Fruit fly (Drosophila melanogaster) whole organism, embryonic: ENCODE data around the gene Uba4.

Experiments
- CG10543 ChIP-seq: fragments of 200-800 bp; sonication (Bioruptor generic); optimal IDR thresholded peaks from 3 replicates; lab custom pipeline; 2017; ENCODE audit warnings: missing biosample characterization, mild to moderate bottlenecking, missing genetic modification characterization, moderate library complexity
- CG11504 ChIP-seq: fragments of 200-800 bp; sonication (Bioruptor generic); optimal IDR thresholded peaks from 3 replicates; lab custom pipeline; 2019; ENCODE audit warnings: missing biosample characterization, mild to moderate bottlenecking, missing genetic modification characterization, moderate library complexity
- CG12769 ChIP-seq: fragments of 200-800 bp; sonication (Bioruptor generic); optimal IDR thresholded peaks from 2 replicates; lab custom pipeline; 2019; ENCODE audit warnings: missing biosample characterization, mild to moderate bottlenecking, missing genetic modification characterization, moderate library complexity
- CG12942 ChIP-seq: fragments of 200-800 bp; sonication (Bioruptor generic); optimal IDR thresholded peaks from 3 replicates; lab custom pipeline; 2016; ENCODE audit warnings: missing biosample characterization, missing genetic modification characterization
- CG14860 ChIP-seq: fragments of 200-800 bp; sonication (Bioruptor generic); IDR thresholded peaks from 3 replicates; pipeline ENCODE4 v1.3.6; 2022; ENCODE audit warnings: missing biosample characterization, missing genetic modification characterization; ENCODE audit not compliant: partially characterized antibody
- CG16863 ChIP-seq: fragments of 200-800 bp; sonication (Bioruptor generic); optimal IDR thresholded peaks from 3 replicates; lab custom pipeline; 2016; ENCODE audit warnings: missing biosample characterization, missing genetic modification characterization
- CG1792 ChIP-seq: fragments of 200-800 bp; sonication (Bioruptor generic); optimal IDR thresholded peaks from 2 replicates; lab custom pipeline; 2016; ENCODE audit warnings: missing biosample characterization, missing genetic modification characterization
- CG18011 ChIP-seq: fragments of 200-800 bp; sonication (Bioruptor generic); optimal IDR thresholded peaks from 2 replicates; lab custom pipeline; 2017; ENCODE audit warnings: missing biosample characterization, missing genetic modification characterization, mild to moderate bottlenecking, moderate library complexity, missing genotype
- CG18764 ChIP-seq: fragments of 200-800 bp; sonication (Bioruptor generic); optimal IDR thresholded peaks from 3 replicates; lab custom pipeline; 2016; ENCODE audit warnings: missing biosample characterization, missing genetic modification characterization
- CG30403 ChIP-seq: fragments of 200-800 bp; sonication (Bioruptor generic); optimal IDR thresholded peaks from 3 replicates; lab custom pipeline; 2016; ENCODE audit warnings: missing biosample characterization, missing genetic modification characterization
- CG31224 ChIP-seq: fragments of 200-800 bp; sonication (Bioruptor generic); IDR thresholded peaks from 2 replicates; pipeline ENCODE4 v1.3.6; 2022; ENCODE audit warnings: missing biosample characterization, missing genetic modification characterization
- CG3995 ChIP-seq: fragments of 200-800 bp; sonication (Bioruptor generic); optimal IDR thresholded peaks from 3 replicates; lab custom pipeline; 2016; ENCODE audit warnings: missing biosample characterization, missing genetic modification characterization
- CG4707 ChIP-seq: fragments of 200-800 bp; sonication (Bioruptor generic); optimal IDR thresholded peaks from 2 replicates; lab custom pipeline; 2018; ENCODE audit warnings: missing biosample characterization, mild to moderate bottlenecking, missing genetic modification characterization, moderate library complexity
- CG6272 ChIP-seq: fragments of 200-800 bp; sonication (Bioruptor generic); IDR thresholded peaks from 2 replicates; pipeline ENCODE4 v1.3.6; 2022; ENCODE audit warnings: missing biosample characterization, missing genetic modification characterization
- CG7271 ChIP-seq: fragments of 200-800 bp; sonication (Bioruptor generic); optimal IDR thresholded peaks from 2 replicates; lab custom pipeline; 2018; ENCODE audit warnings: missing biosample characterization, mild to moderate bottlenecking, missing genetic modification characterization, moderate library complexity
- CG8359 ChIP-seq: fragments of 200-800 bp; sonication (Bioruptor generic); optimal IDR thresholded peaks from 2 replicates; lab custom pipeline; 2017; ENCODE audit warnings: missing biosample characterization, mild to moderate bottlenecking, missing genetic modification characterization, borderline replicate concordance
- CG8765 ChIP-seq: fragments of 200-800 bp; sonication (Bioruptor generic); IDR thresholded peaks from 2 replicates; pipeline ENCODE4 v1.3.6; 2022; ENCODE audit warnings: missing biosample characterization, missing genetic modification characterization
- Dad ChIP-seq: fragments of 200-800 bp; sonication (Bioruptor generic); optimal IDR thresholded peaks from 3 replicates; lab custom pipeline; 2016; ENCODE audit warnings: missing biosample characterization, missing genetic modification characterization
- Gug ChIP-seq: fragments of 200-800 bp; sonication (Bioruptor generic); IDR thresholded peaks from 4 replicates; pipeline ENCODE4 v1.3.6; 2022; ENCODE audit warnings: missing biosample characterization, missing genetic modification characterization
- H2.0 ChIP-seq: fragments of 200-800 bp; sonication (Bioruptor generic); IDR thresholded peaks from 2 replicates; pipeline ENCODE4 v1.3.6; 2022; ENCODE audit warnings: missing biosample characterization, missing genetic modification characterization
- MBD-R2 ChIP-seq: fragments of 200-800 bp; sonication (Bioruptor generic); IDR thresholded peaks from 2 replicates; pipeline ENCODE4 v1.3.6; 2022; ENCODE audit warnings: missing biosample characterization, missing genetic modification characterization
- Nf-YB ChIP-seq: fragments of 200-800 bp; sonication (Bioruptor generic); optimal IDR thresholded peaks from 3 replicates; lab custom pipeline; 2019; ENCODE audit warnings: missing biosample characterization, mild to moderate bottlenecking, missing genetic modification characterization, moderate library complexity
- Rfx ChIP-seq: fragments of 200-800 bp; sonication (Bioruptor generic); IDR thresholded peaks from 2 replicates; pipeline ENCODE4 v1.3.6; 2022; ENCODE audit warnings: missing biosample characterization, missing genetic modification characterization
- Rx ChIP-seq: fragments of 200-800 bp; sonication (Bioruptor generic); IDR thresholded peaks from 2 replicates; pipeline ENCODE4 v1.3.6; 2022; ENCODE audit warnings: missing biosample characterization, missing genetic modification characterization
- Spps ChIP-seq: fragments of 200-800 bp; sonication (Bioruptor generic); optimal IDR thresholded peaks from 2 replicates; lab custom pipeline; 2018; ENCODE audit warnings: missing biosample characterization, mild to moderate bottlenecking, missing genetic modification characterization
- YL-1 ChIP-seq: fragments of 200-800 bp; sonication (Bioruptor generic); optimal IDR thresholded peaks from 3 replicates; lab custom pipeline; 2017; ENCODE audit warnings: missing biosample characterization, mild to moderate bottlenecking, missing genetic modification characterization
- amos ChIP-seq: fragments of 200-800 bp; sonication (Bioruptor generic); IDR thresholded peaks from 2 replicates; pipeline ENCODE4 v1.3.6; 2022; ENCODE audit warnings: missing biosample characterization, missing genetic modification characterization; ENCODE audit not compliant: partially characterized antibody
- btn ChIP-seq: fragments of 200-800 bp; sonication (Bioruptor generic); optimal IDR thresholded peaks from 2 replicates; lab custom pipeline; 2016; ENCODE audit warnings: missing biosample characterization, missing genetic modification characterization
- cato ChIP-seq: fragments of 200-800 bp; sonication (Bioruptor generic); optimal IDR thresholded peaks from 2 replicates; lab custom pipeline; 2016; ENCODE audit warnings: missing biosample characterization, missing genetic modification characterization, borderline replicate concordance
- ci ChIP-seq: fragments of 200-800 bp; sonication (Bioruptor generic); IDR thresholded peaks from 3 replicates; pipeline ENCODE4 v1.3.6; 2022; ENCODE audit warnings: missing biosample characterization, missing genetic modification characterization
- crp ChIP-seq, 2 experiments: fragments of 200-800 bp; sonication (Bioruptor generic); optimal IDR thresholded peaks; 2 replicates in 1 of 2; 3 replicates in 1 of 2; lab custom pipeline; 2017; ENCODE audit warnings: missing biosample characterization in 2 of 2, missing genetic modification characterization in 2 of 2, mild to moderate bottlenecking in 1 of 2, moderate library complexity in 1 of 2
- dimm ChIP-seq: fragments of 200-800 bp; sonication (Bioruptor generic); IDR thresholded peaks from 2 replicates; pipeline ENCODE4 v1.3.6; 2022; ENCODE audit warnings: missing biosample characterization, missing genetic modification characterization
- disco-r ChIP-seq: fragments of 200-800 bp; sonication (Bioruptor generic); optimal IDR thresholded peaks from 2 replicates; lab custom pipeline; 2016; ENCODE audit warnings: missing biosample characterization, missing genetic modification characterization
- en ChIP-seq: fragments of 200-800 bp; sonication (Bioruptor generic); optimal IDR thresholded peaks from 2 replicates; lab custom pipeline; 2016; ENCODE audit warnings: missing biosample characterization, missing genetic modification characterization
- fd64A ChIP-seq: fragments of 200-800 bp; sonication (Bioruptor generic); optimal IDR thresholded peaks from 3 replicates; lab custom pipeline; 2018; ENCODE audit warnings: missing biosample characterization, mild to moderate bottlenecking, missing genetic modification characterization
- fu2 ChIP-seq: fragments of 200-800 bp; sonication (Bioruptor generic); optimal IDR thresholded peaks from 2 replicates; lab custom pipeline; 2016; ENCODE audit warnings: missing biosample characterization, missing genetic modification characterization
- gce ChIP-seq: fragments of 200-800 bp; sonication (Bioruptor generic); IDR thresholded peaks from 3 replicates; pipeline ENCODE4 v1.3.6; 2022; ENCODE audit warnings: missing biosample characterization, missing genetic modification characterization
- gro ChIP-seq: fragments of 200-800 bp; sonication (Bioruptor generic); optimal IDR thresholded peaks from 2 replicates; lab custom pipeline; 2016; ENCODE audit warnings: missing biosample characterization, missing genetic modification characterization
- klu ChIP-seq: fragments of 200-800 bp; sonication (Bioruptor generic); IDR thresholded peaks from 2 replicates; pipeline ENCODE4 v1.3.6; 2022; ENCODE audit warnings: missing biosample characterization, missing genetic modification characterization
- maf-S ChIP-seq: fragments of 200-800 bp; sonication (Bioruptor generic); optimal IDR thresholded peaks from 2 replicates; lab custom pipeline; 2016; ENCODE audit warnings: missing biosample characterization, missing genetic modification characterization
- mirr ChIP-seq: fragments of 200-800 bp; sonication (Bioruptor generic); optimal IDR thresholded peaks from 3 replicates; lab custom pipeline; 2018; ENCODE audit warnings: missing biosample characterization, mild to moderate bottlenecking, missing genetic modification characterization
- mld ChIP-seq: fragments of 200-800 bp; sonication (Bioruptor generic); IDR thresholded peaks from 3 replicates; pipeline ENCODE4 v1.3.6; 2022; ENCODE audit warnings: missing biosample characterization, missing genetic modification characterization; ENCODE audit not compliant: partially characterized antibody
- oc ChIP-seq: fragments of 200-800 bp; sonication (Bioruptor generic); optimal IDR thresholded peaks from 2 replicates; lab custom pipeline; 2018; ENCODE audit warnings: missing biosample characterization, mild to moderate bottlenecking, missing genetic modification characterization, moderate library complexity
- pb ChIP-seq: fragments of 200-800 bp; sonication (Bioruptor generic); optimal IDR thresholded peaks from 3 replicates; lab custom pipeline; 2016; ENCODE audit warnings: missing biosample characterization, missing genetic modification characterization
- pita ChIP-seq: fragments of 200-800 bp; sonication (Bioruptor generic); optimal IDR thresholded peaks from 2 replicates; lab custom pipeline; 2017; ENCODE audit warnings: missing biosample characterization, mild to moderate bottlenecking, missing genetic modification characterization
- pros ChIP-seq: fragments of 200-800 bp; sonication (Bioruptor generic); optimal IDR thresholded peaks from 3 replicates; lab custom pipeline; 2019; ENCODE audit warnings: missing biosample characterization, mild to moderate bottlenecking, missing genetic modification characterization, moderate library complexity
- run ChIP-seq: fragments of 200-800 bp; sonication (Bioruptor generic); optimal IDR thresholded peaks from 3 replicates; lab custom pipeline; 2018; ENCODE audit warnings: missing biosample characterization, mild to moderate bottlenecking, missing genetic modification characterization
- seq ChIP-seq: fragments of 200-800 bp; sonication (Bioruptor generic); IDR thresholded peaks from 2 replicates; pipeline ENCODE4 v1.3.6; 2022; ENCODE audit warnings: missing biosample characterization, missing genetic modification characterization
- slbo ChIP-seq: fragments of 200-800 bp; sonication (Bioruptor generic); IDR thresholded peaks from 2 replicates; pipeline ENCODE4 v1.3.6; 2022; ENCODE audit warnings: missing biosample characterization, missing genetic modification characterization
- slou ChIP-seq: fragments of 200-800 bp; sonication (Bioruptor generic); optimal IDR thresholded peaks from 3 replicates; lab custom pipeline; 2016; ENCODE audit warnings: missing biosample characterization, missing genetic modification characterization
- so ChIP-seq: fragments of 200-800 bp; sonication (Bioruptor generic); IDR thresholded peaks from 3 replicates; pipeline ENCODE4 v1.3.6; 2022; ENCODE audit warnings: missing biosample characterization, missing genetic modification characterization
- tna ChIP-seq: fragments of 200-800 bp; sonication (Bioruptor generic); IDR thresholded peaks from 2 replicates; pipeline ENCODE4 v1.3.6; 2022; ENCODE audit warnings: missing biosample characterization, missing genetic modification characterization; ENCODE audit not compliant: partially characterized antibody

Gene Uba4

DNA sequence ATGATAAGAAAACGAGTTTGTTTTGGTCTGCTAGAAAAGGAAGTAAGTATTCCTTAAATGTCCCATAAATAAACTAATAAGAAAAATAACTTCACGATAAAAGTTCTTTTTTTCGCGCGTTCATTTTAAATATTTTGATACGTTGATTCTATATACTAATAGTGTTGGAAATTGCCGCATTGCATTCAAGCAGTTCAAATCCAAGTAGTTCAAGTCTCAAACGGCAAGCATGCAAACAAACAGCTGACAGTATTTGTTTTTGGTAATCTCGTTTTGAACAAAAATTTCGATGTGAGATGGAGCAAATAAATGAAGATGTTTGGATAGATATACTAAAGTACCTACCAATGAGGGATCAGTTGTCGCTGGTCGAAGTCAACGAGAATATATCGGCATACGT, 28.5 kb upstream of the Uba4 start, which contains the start of gene CG13088 (continued):
- TF ChIP-seq slbo (peak; percentile 60; the same call in 1 of the 2 replicates), mirr (GFP tag; lab: Kevin White, UChicago) (no peak), CG14860 (no peak), pb (no peak), Nf-YB (GFP tag; lab: Kevin White, UChicago) (no peak), CG18764 (GFP tag; lab: Kevin White, UChicago) (no peak), Gug (no peak), slou (GFP tag; lab: Kevin White, UChicago) (no peak), cato (GFP tag; lab: Kevin White, UChicago) (no peak), tna (GFP tag; lab: Robert Waterston, UW) (no peak), CG18011 (GFP tag; lab: Kevin White, UChicago) (no peak), amos (GFP tag; lab: Robert Waterston, UW) (peak; percentile 17; the same call in 1 of the 2 replicates), CG7271 (tag; lab: Kevin White, UChicago) (no peak), CG11504 (no peak), so (GFP tag; lab: Robert Waterston, UW) (no peak), crp (GFP tag; optimal IDR thresholded peaks at IDR 0.05; lab: Kevin White, UChicago) (peak; percentile 69 to 95), H2.0 (no peak), CG31224 (no peak), dimm (GFP tag; lab: Robert Waterston, UW) (no peak), maf-S (peak; percentile 28), CG8359 (no peak), run (tag; lab: Kevin White, UChicago) (no peak), CG6272 (GFP tag; lab: Robert Waterston, UW) (no peak), en (GFP tag; lab: Kevin White, UChicago) (no peak), CG1792 (peak; percentile 6), CG4707 (no peak), CG3995 (GFP tag; lab: Kevin White, UChicago) (peak; percentile 87), YL-1 (GFP tag; lab: Kevin White, UChicago) (peak; percentile 3), klu (GFP tag; lab: Robert Waterston, UW) (no peak), CG30403 (GFP tag; lab: Kevin White, UChicago) (peak; percentile 29), Spps (tag; lab: Kevin White, UChicago) (no peak), gro (peak; percentile 73), fd64A (GFP tag; lab: Kevin White, UChicago) (no peak), Rfx (GFP tag; lab: Robert Waterston, UW) (no peak; the same call in none of the 2 replicates), pita (GFP tag; lab: Kevin White, UChicago) (no peak), CG16863 (GFP tag; lab: Kevin White, UChicago) (no peak), CG12942 (GFP tag; lab: Kevin White, UChicago) (peak; percentile 20), CG8765 (GFP tag; lab: Robert Waterston, UW) (no peak), pros (GFP tag; lab: Kevin White, UChicago) (no peak), Dad (peak; percentile 23), oc (tag; lab: Kevin White, UChicago) (no peak), seq (GFP tag; lab: Robert Waterston, UW) (no peak), CG12769 (tag; lab: Kevin White, UChicago) (no peak), gce (no peak), CG10543 (GFP tag; lab: Kevin White, UChicago) (no peak), MBD-R2 (GFP tag; lab: Robert Waterston, UW) (peak; percentile 94), mld (no peak), ci (GFP tag; lab: Robert Waterston, UW) (0 out of 3 replicates have a peak, but pooled peaks have one; percentile 37), disco-r (GFP tag; lab: Kevin White, UChicago) (no peak), fu2 (peak; percentile 38), Rx (no peak), btn (GFP tag; lab: Kevin White, UChicago) (no peak)
